Worm (Caenorhabditis elegans): ENCODE results near the gene T09A5.4.

- TF ChIP-seq snpc-4 (tag; optimal IDR thresholded peaks at IDR 0.05) (no peak), ceh-82 (tag; optimal IDR thresholded peaks at IDR 0.05) (no peak), blmp-1 (tag; optimal IDR thresholded peaks at IDR 0.05) (no peak), unc-130 (tag; optimal IDR thresholded peaks at IDR 0.05) (no peak), nhr-84 (tag; optimal IDR thresholded peaks at IDR 0.05) (no peak), ces-1 (GFP tag; optimal IDR thresholded peaks at IDR 0.05) (no peak), sox-4 (tag; optimal IDR thresholded peaks at IDR 0.05) (no peak), hlh-4 (tag; optimal IDR thresholded peaks at IDR 0.05) (no peak)
These were observed 3.7 kb downstream of the T09A5.4 start, which contains the start of gene acr-7 for ce11 chrII:7849697-7850096.
